Worm (Caenorhabditis elegans) whole organism, L1 larva: ENCODE data around the gene B0244.15.

ENCODE experiments used
- blmp-1 ChIP-seq: fragments of 150-350 bp; optimal IDR thresholded peaks from 2 replicates; lab custom pipeline; 2014; ENCODE audit warnings: missing biosample characterization, missing genetic modification characterization
- fos-1 ChIP-seq: fragments of 150-350 bp; optimal IDR thresholded peaks from 2 replicates; lab custom pipeline; 2014; ENCODE audit warnings: missing biosample characterization, missing genetic modification characterization

- TF ChIP-seq blmp-1 (tag; lab: Kevin White, UChicago) = no peak
- no peak for TF ChIP-seq fos-1 (tag; lab: Kevin White, UChicago)
Measured at ce11 chrIII:5707546-5707945, 35.6 kb upstream of the B0244.15 start.
